Fruit fly (Drosophila melanogaster) whole organism, embryonic: ENCODE data around the gene CG12289.
A peak's percentile ranks its signal among the peaks of the same experiment; 100 is the strongest.

Source experiments
- CG10565 ChIP-seq: fragments of 200-800 bp; sonication (Bioruptor generic); optimal IDR thresholded peaks from 3 replicates; lab custom pipeline; 2016; ENCODE audit warnings: missing biosample characterization, mild to moderate bottlenecking, missing genetic modification characterization
- CG42726 ChIP-seq: fragments of 200-800 bp; sonication (Bioruptor generic); IDR thresholded peaks from 2 replicates; pipeline ENCODE4 v1.3.6; 2022; ENCODE audit warnings: missing biosample characterization, missing genetic modification characterization; ENCODE audit not compliant: partially characterized antibody
- E2f2 ChIP-seq: fragments of 200-800 bp; sonication (Bioruptor generic); IDR thresholded peaks from 2 replicates; pipeline ENCODE4 v1.3.6; 2022; ENCODE audit warnings: missing biosample characterization, missing genetic modification characterization
- Neu2 ChIP-seq: fragments of 200-800 bp; sonication (Bioruptor generic); optimal IDR thresholded peaks from 3 replicates; lab custom pipeline; 2016; ENCODE audit warnings: missing biosample characterization, missing genetic modification characterization, borderline replicate concordance
- Ptx1 ChIP-seq: fragments of 200-800 bp; sonication (Bioruptor generic); IDR thresholded peaks from 2 replicates; pipeline ENCODE4 v1.3.6; 2022; ENCODE audit warnings: missing biosample characterization, missing genetic modification characterization
- dmrt99B ChIP-seq: fragments of 200-800 bp; sonication (Bioruptor generic); optimal IDR thresholded peaks from 2 replicates; lab custom pipeline; 2018; ENCODE audit warnings: missing biosample characterization, mild to moderate bottlenecking, missing genetic modification characterization, moderate library complexity
- gcm ChIP-seq: fragments of 200-800 bp; sonication (Bioruptor generic); optimal IDR thresholded peaks from 2 replicates; lab custom pipeline; 2019; ENCODE audit warnings: missing biosample characterization, mild to moderate bottlenecking, missing genetic modification characterization, moderate library complexity
- her ChIP-seq: fragments of 200-800 bp; sonication (Bioruptor generic); optimal IDR thresholded peaks from 2 replicates; lab custom pipeline; 2016; ENCODE audit warnings: missing biosample characterization, missing genetic modification characterization
- ttk ChIP-seq: fragments of 200-800 bp; sonication (Bioruptor generic); IDR thresholded peaks from 2 replicates; pipeline ENCODE4 v2.1.2; 2022; ENCODE audit warnings: missing biosample characterization, missing genetic modification characterization
- usp ChIP-seq: fragments of >200 bp; optimal IDR thresholded peaks from 2 replicates; lab custom pipeline; 2017; ENCODE audit warnings: missing biosample characterization, missing genetic modification characterization

- TF ChIP-seq gcm (GFP tag; lab: Kevin White, UChicago) (peak; percentile 18), ttk (GFP tag; lab: Robert Waterston, UW) (no peak), usp (GFP tag; lab: Kevin White, UChicago) (no peak), CG42726 (GFP tag; lab: Robert Waterston, UW) (no peak), dmrt99B (peak; percentile 55), Ptx1 (GFP tag; lab: Robert Waterston, UW) (0 out of 2 replicates have a peak, but pooled peaks have one; percentile 22), E2f2 (GFP tag; lab: Robert Waterston, UW) (no peak), CG10565 (GFP tag; lab: Kevin White, UChicago) (no peak), Neu2 (GFP tag; lab: Kevin White, UChicago) (no peak), her (GFP tag; lab: Kevin White, UChicago) (no peak)
Measured at dm6 chr3L:11466985-11467384, 8.7 kb upstream of the CG12289 start.
